Fruit fly (Drosophila melanogaster) whole organism, embryonic: ENCODE results near the gene Hesr.

Experiments used
- ATbp ChIP-seq: fragments of 200-800 bp; sonication (Bioruptor generic); optimal IDR thresholded peaks from 2 replicates; lab custom pipeline; 2017; ENCODE audit warnings: missing biosample characterization, mild to moderate bottlenecking, missing genetic modification characterization, missing genetic modification reagents
- Awh ChIP-seq: fragments of 200-800 bp; sonication (Bioruptor generic); IDR thresholded peaks from 2 replicates; pipeline ENCODE4, ENCODE4 v1.3.6; 2022; ENCODE audit warnings: missing biosample characterization, missing genetic modification characterization
- B-H2 ChIP-seq: fragments of 200-800 bp; sonication (Bioruptor generic); optimal IDR thresholded peaks from 2 replicates; lab custom pipeline; 2018; ENCODE audit warnings: missing biosample characterization, mild to moderate bottlenecking, missing genetic modification characterization
- CG11085 ChIP-seq: fragments of 200-800 bp; sonication (Bioruptor generic); IDR thresholded peaks from 2 replicates; pipeline ENCODE4 v1.3.6; 2022; ENCODE audit warnings: missing biosample characterization, missing genetic modification characterization
- CG11560 ChIP-seq: fragments of 200-800 bp; sonication (Bioruptor generic); IDR thresholded peaks from 3 replicates; pipeline ENCODE4 v1.3.6; 2022; ENCODE audit warnings: missing biosample characterization, missing genetic modification characterization
- CG11723 ChIP-seq: fragments of 200-800 bp; sonication (Bioruptor generic); optimal IDR thresholded peaks from 2 replicates; lab custom pipeline; 2017; ENCODE audit warnings: missing biosample characterization, mild to moderate bottlenecking, missing genetic modification characterization
- CG12155 ChIP-seq: fragments of 200-800 bp; sonication (Bioruptor generic); optimal IDR thresholded peaks from 3 replicates; lab custom pipeline; 2016; ENCODE audit warnings: missing biosample characterization, missing genetic modification characterization
- CG13123 ChIP-seq: fragments of 200-800 bp; sonication (Bioruptor generic); optimal IDR thresholded peaks from 2 replicates; lab custom pipeline; 2016; ENCODE audit warnings: missing biosample characterization, missing genetic modification characterization
- CG15696 ChIP-seq: fragments of 200-800 bp; sonication (Bioruptor generic); optimal IDR thresholded peaks from 2 replicates; lab custom pipeline; 2019; ENCODE audit warnings: missing biosample characterization, mild to moderate bottlenecking, missing genetic modification characterization, moderate library complexity
- CG1603 ChIP-seq: fragments of 200-800 bp; sonication (Bioruptor generic); optimal IDR thresholded peaks from 2 replicates; lab custom pipeline; 2019; ENCODE audit warnings: missing biosample characterization, mild to moderate bottlenecking, missing genetic modification characterization, moderate library complexity
- CG16779 ChIP-seq: fragments of 200-800 bp; sonication (Bioruptor generic); IDR thresholded peaks from 2 replicates; pipeline ENCODE4 v1.3.6; 2022; ENCODE audit warnings: missing biosample characterization, missing genetic modification characterization
- CG16813 ChIP-seq: fragments of 200-800 bp; sonication (Bioruptor generic); IDR thresholded peaks from 3 replicates; pipeline ENCODE4 v1.3.6; 2022; ENCODE audit warnings: missing biosample characterization, missing genetic modification characterization; ENCODE audit not compliant: partially characterized antibody
- CG17802 ChIP-seq: fragments of 200-800 bp; sonication (Bioruptor generic); optimal IDR thresholded peaks from 2 replicates; lab custom pipeline; 2018; ENCODE audit warnings: missing biosample characterization, mild to moderate bottlenecking, missing genetic modification characterization, moderate library complexity
- CG18764 ChIP-seq: fragments of 200-800 bp; sonication (Bioruptor generic); optimal IDR thresholded peaks from 3 replicates; lab custom pipeline; 2016; ENCODE audit warnings: missing biosample characterization, missing genetic modification characterization
- CG2678 ChIP-seq: fragments of 200-800 bp; sonication (Bioruptor generic); optimal IDR thresholded peaks from 3 replicates; lab custom pipeline; 2019; ENCODE audit warnings: missing biosample characterization, mild to moderate bottlenecking, missing genetic modification characterization, moderate library complexity
- CG34376 ChIP-seq: fragments of 200-800 bp; sonication (Bioruptor generic); optimal IDR thresholded peaks from 2 replicates; lab custom pipeline; 2018; ENCODE audit warnings: missing biosample characterization, mild to moderate bottlenecking, missing genetic modification characterization
- CG4282 ChIP-seq: fragments of 200-800 bp; sonication (Bioruptor generic); optimal IDR thresholded peaks from 2 replicates; lab custom pipeline; 2016; ENCODE audit warnings: missing biosample characterization, missing genetic modification characterization
- CG43689 ChIP-seq: fragments of 200-800 bp; sonication (Bioruptor generic); IDR thresholded peaks from 2 replicates; pipeline ENCODE4 v1.3.6; 2022; ENCODE audit warnings: missing biosample characterization, missing genetic modification characterization
- CG6254 ChIP-seq: fragments of 200-800 bp; sonication (Bioruptor generic); optimal IDR thresholded peaks from 3 replicates; lab custom pipeline; 2017; ENCODE audit warnings: mild to moderate bottlenecking, missing biosample characterization, missing genetic modification reagents, missing genetic modification characterization
- CG7963 ChIP-seq: fragments of 200-800 bp; sonication (Bioruptor generic); IDR thresholded peaks from 3 replicates; pipeline ENCODE4 v1.3.6; 2022; ENCODE audit warnings: missing biosample characterization, missing genetic modification characterization; ENCODE audit not compliant: partially characterized antibody
- CG8388 ChIP-seq: fragments of 200-800 bp; sonication (Bioruptor generic); optimal IDR thresholded peaks from 2 replicates; lab custom pipeline; 2019; ENCODE audit warnings: missing biosample characterization, mild to moderate bottlenecking, missing genetic modification characterization, moderate library complexity
- D ChIP-seq, 2 experiments: fragments of 200-800 bp in 1 of 2; fragments of >200 bp in 1 of 2; sonication (Bioruptor generic) in 1 of 2; optimal IDR thresholded peaks; 2 replicates in 1 of 2; 3 replicates in 1 of 2; lab custom pipeline; 2017; ENCODE audit warnings: mild to moderate bottlenecking in 1 of 2, missing biosample characterization in 1 of 2, missing genetic modification characterization in 1 of 2, missing genetic modification reagents in 1 of 2
- Eip74EF ChIP-seq, 2 experiments: fragments of 200-800 bp in 1 of 2; fragments of >200 bp in 1 of 2; sonication (Bioruptor generic) in 1 of 2; optimal IDR thresholded peaks; 2 replicates each; lab custom pipeline; 2017 to 2019; ENCODE audit warnings: missing biosample characterization in 2 of 2, missing genetic modification characterization in 2 of 2, mild to moderate bottlenecking in 1 of 2, moderate library complexity in 1 of 2
- Elba2 ChIP-seq: fragments of 200-800 bp; sonication (Bioruptor generic); optimal IDR thresholded peaks from 3 replicates; lab custom pipeline; 2016; ENCODE audit warnings: missing biosample characterization, missing genetic modification characterization
- Ets65A ChIP-seq: fragments of 200-800 bp; sonication (Bioruptor generic); peaks from one replicate; lab custom pipeline; 2016; ENCODE audit warnings: missing biosample characterization, missing genetic modification characterization
- Ets97D ChIP-seq: fragments of 200-800 bp; sonication (Bioruptor generic); optimal IDR thresholded peaks from 3 replicates; lab custom pipeline; 2016; ENCODE audit warnings: missing biosample characterization, missing genetic modification characterization
- HHEX ChIP-seq: fragments of 200-800 bp; sonication (Bioruptor generic); optimal IDR thresholded peaks from 3 replicates; lab custom pipeline; 2017; ENCODE audit warnings: missing biosample characterization, mild to moderate bottlenecking, missing genetic modification characterization, missing genetic modification reagents
- Hr3 ChIP-seq: fragments of 200-800 bp; sonication (Bioruptor generic); optimal IDR thresholded peaks from 3 replicates; lab custom pipeline; 2016; ENCODE audit warnings: missing biosample characterization, missing genetic modification characterization
- Lpt ChIP-seq: fragments of >200 bp; optimal IDR thresholded peaks from 2 replicates; lab custom pipeline; 2018; ENCODE audit warnings: missing biosample characterization, missing genetic modification characterization
- Mad ChIP-seq: fragments of 200-800 bp; sonication (Bioruptor generic); optimal IDR thresholded peaks from 2 replicates; lab custom pipeline; 2016; ENCODE audit warnings: missing biosample characterization, missing genetic modification characterization
- NC2β ChIP-seq: fragments of 200-800 bp; sonication (Bioruptor generic); optimal IDR thresholded peaks from 2 replicates; lab custom pipeline; 2016; ENCODE audit warnings: missing biosample characterization, missing genetic modification characterization
- Spps ChIP-seq: fragments of 200-800 bp; sonication (Bioruptor generic); optimal IDR thresholded peaks from 2 replicates; lab custom pipeline; 2018; ENCODE audit warnings: missing biosample characterization, mild to moderate bottlenecking, missing genetic modification characterization
- Tbp ChIP-seq: fragments of >200 bp; optimal IDR thresholded peaks from 2 replicates; lab custom pipeline; 2018; ENCODE audit warnings: missing biosample characterization, missing genetic modification characterization
- YL-1 ChIP-seq: fragments of 200-800 bp; sonication (Bioruptor generic); optimal IDR thresholded peaks from 3 replicates; lab custom pipeline; 2017; ENCODE audit warnings: missing biosample characterization, mild to moderate bottlenecking, missing genetic modification characterization
- ara ChIP-seq: fragments of 200-800 bp; sonication (Bioruptor generic); IDR thresholded peaks from 2 replicates; pipeline ENCODE4 v1.3.6; 2022; ENCODE audit warnings: missing biosample characterization, missing genetic modification characterization
- az2 ChIP-seq: fragments of 200-800 bp; sonication (Bioruptor generic); optimal IDR thresholded peaks from 3 replicates; lab custom pipeline; 2016; ENCODE audit warnings: missing biosample characterization, missing genetic modification characterization
- ci ChIP-seq: fragments of 200-800 bp; sonication (Bioruptor generic); IDR thresholded peaks from 3 replicates; pipeline ENCODE4 v1.3.6; 2022; ENCODE audit warnings: missing biosample characterization, missing genetic modification characterization
- da ChIP-seq: fragments of 200-800 bp; sonication (Bioruptor generic); optimal IDR thresholded peaks from 2 replicates; lab custom pipeline; 2016; ENCODE audit warnings: missing biosample characterization, missing genetic modification characterization
- disco-r ChIP-seq: fragments of 200-800 bp; sonication (Bioruptor generic); optimal IDR thresholded peaks from 2 replicates; lab custom pipeline; 2016; ENCODE audit warnings: missing biosample characterization, missing genetic modification characterization
- fd3F ChIP-seq: fragments of 200-800 bp; sonication (Bioruptor generic); optimal IDR thresholded peaks from 2 replicates; lab custom pipeline; 2018; ENCODE audit warnings: missing biosample characterization, mild to moderate bottlenecking, missing genetic modification characterization, moderate library complexity
- fd96Cb ChIP-seq: fragments of 200-800 bp; sonication (Bioruptor generic); optimal IDR thresholded peaks from 2 replicates; lab custom pipeline; 2018; ENCODE audit warnings: missing biosample characterization, mild to moderate bottlenecking, missing genetic modification characterization, moderate library complexity
- hb ChIP-seq: fragments of 200-800 bp; sonication (Bioruptor generic); IDR thresholded peaks from 3 replicates; pipeline ENCODE4 v1.3.6; 2022; ENCODE audit warnings: missing biosample characterization, missing genetic modification characterization; ENCODE audit not compliant: partially characterized antibody
- kah ChIP-seq: fragments of 200-800 bp; sonication (Bioruptor generic); optimal IDR thresholded peaks from 2 replicates; lab custom pipeline; 2018; ENCODE audit warnings: missing biosample characterization, mild to moderate bottlenecking, missing genetic modification characterization
- nau ChIP-seq: fragments of 200-800 bp; sonication (Bioruptor generic); optimal IDR thresholded peaks from 3 replicates; lab custom pipeline; 2017; ENCODE audit warnings: missing biosample characterization, mild to moderate bottlenecking, missing genetic modification characterization, missing genetic modification reagents
- run ChIP-seq: fragments of 200-800 bp; sonication (Bioruptor generic); optimal IDR thresholded peaks from 3 replicates; lab custom pipeline; 2018; ENCODE audit warnings: missing biosample characterization, mild to moderate bottlenecking, missing genetic modification characterization
- scrt ChIP-seq: fragments of 200-800 bp; sonication (Bioruptor generic); optimal IDR thresholded peaks from 2 replicates; lab custom pipeline; 2018; ENCODE audit warnings: missing biosample characterization, mild to moderate bottlenecking, missing genetic modification characterization, moderate library complexity
- seq ChIP-seq: fragments of 200-800 bp; sonication (Bioruptor generic); IDR thresholded peaks from 2 replicates; pipeline ENCODE4 v1.3.6; 2022; ENCODE audit warnings: missing biosample characterization, missing genetic modification characterization
- stwl ChIP-seq: fragments of 200-800 bp; sonication (Bioruptor generic); optimal IDR thresholded peaks from 3 replicates; lab custom pipeline; 2018; ENCODE audit warnings: missing biosample characterization, mild to moderate bottlenecking, missing genetic modification characterization, moderate library complexity
- unpg ChIP-seq: fragments of 200-800 bp; sonication (Bioruptor generic); optimal IDR thresholded peaks from 3 replicates; lab custom pipeline; 2018; ENCODE audit warnings: missing biosample characterization, mild to moderate bottlenecking, missing genetic modification characterization, moderate library complexity
- vvl ChIP-seq: fragments of 200-800 bp; sonication (Bioruptor generic); IDR thresholded peaks from 2 replicates; pipeline ENCODE4 v1.3.6; 2022; ENCODE audit warnings: missing biosample characterization, missing genetic modification characterization
- yki ChIP-seq: fragments of >200 bp; optimal IDR thresholded peaks from 3 replicates; lab custom pipeline; 2018

The Hesr gene

dm6 chrX:18237886-18238285, 32.9 kb upstream of the Hesr start (continued):
- TF ChIP-seq D (optimal IDR thresholded peaks at IDR 0.05; lab: Kevin White, UChicago) (no peak), D (GFP tag; optimal IDR thresholded peaks at IDR 0.05; lab: Kevin White, UChicago) (peak; percentile 38), kah (GFP tag; lab: Kevin White, UChicago) (no peak), CG17802 (tag; lab: Kevin White, UChicago) (no peak), az2 (GFP tag; lab: Kevin White, UChicago) (no peak), CG7963 (GFP tag; lab: Robert Waterston, UW) (no peak), nau (no peak), YL-1 (GFP tag; lab: Kevin White, UChicago) (no peak), B-H2 (no peak), run (tag; lab: Kevin White, UChicago) (no peak), HHEX (peak; percentile 9), unpg (peak; percentile 23), scrt (GFP tag; lab: Kevin White, UChicago) (no peak), ara (GFP tag; lab: Robert Waterston, UW) (peak; percentile 60), CG12155 (GFP tag; lab: Kevin White, UChicago) (no peak), fd96Cb (tag; lab: Kevin White, UChicago) (no peak), Mad (GFP tag; lab: Kevin White, UChicago) (no peak), Elba2 (GFP tag; lab: Kevin White, UChicago) (no peak), CG1603 (tag; lab: Kevin White, UChicago) (no peak), Ets97D (GFP tag; lab: Kevin White, UChicago) (no peak), seq (GFP tag; lab: Robert Waterston, UW) (no peak), Hr3 (GFP tag; lab: Kevin White, UChicago) (no peak), CG11723 (GFP tag; lab: Kevin White, UChicago) (no peak), Awh (peak; percentile 28; the same call in 1 of the 2 replicates), CG15696 (peak; percentile 31), CG43689 (no peak), vvl (GFP tag; lab: Robert Waterston, UW) (no peak), CG13123 (GFP tag; lab: Kevin White, UChicago) (no peak), fd3F (GFP tag; lab: Kevin White, UChicago) (no peak), Spps (tag; lab: Kevin White, UChicago) (no peak), CG16813 (GFP tag; lab: Robert Waterston, UW) (no peak), Ets65A (no peak), CG18764 (GFP tag; lab: Kevin White, UChicago) (peak; percentile 14), NC2β (GFP tag; lab: Kevin White, UChicago) (no peak), CG8388 (GFP tag; lab: Kevin White, UChicago) (no peak), da (no peak), Eip74EF (GFP tag; optimal IDR thresholded peaks at IDR 0.05; lab: Kevin White, UChicago) (no peak), Tbp (GFP tag; lab: Kevin White, UChicago) (no peak), CG34376 (GFP tag; lab: Kevin White, UChicago) (no peak), CG11085 (GFP tag; lab: Robert Waterston, UW) (no peak), Lpt (GFP tag; lab: Kevin White, UChicago) (no peak), yki (no peak), CG2678 (tag; lab: Kevin White, UChicago) (peak; percentile 56), stwl (no peak), CG16779 (no peak), disco-r (GFP tag; lab: Kevin White, UChicago) (no peak), ATbp (GFP tag; lab: Kevin White, UChicago) (peak; percentile 86), CG4282 (GFP tag; lab: Kevin White, UChicago) (no peak), CG6254 (GFP tag; lab: Kevin White, UChicago) (peak; percentile 20), hb (GFP tag; lab: Robert Waterston, UW) (no peak), CG11560 (tag; lab: Robert Waterston, UW) (no peak), ci (GFP tag; lab: Robert Waterston, UW) (peak; percentile 68; the same call in 2 of the 3 replicates)
